Fruit fly (Drosophila melanogaster) whole organism, adult: ENCODE data around the gene Coq4.

ENCODE experiments used
- CG11617 ChIP-seq: fragments of 200-800 bp; sonication (Bioruptor generic); optimal IDR thresholded peaks from 2 replicates; lab custom pipeline; 2017; ENCODE audit warnings: mild to moderate bottlenecking, missing biosample characterization, missing genetic modification reagents, missing genetic modification characterization
- CG12768 ChIP-seq: fragments of 200-800 bp; sonication (Bioruptor generic); optimal IDR thresholded peaks from 2 replicates; lab custom pipeline; 2017; ENCODE audit warnings: missing biosample characterization, missing genetic modification characterization, mild to moderate bottlenecking, moderate library complexity, missing genetic modification reagents
- CG14711 ChIP-seq: fragments of 200-800 bp; sonication (Bioruptor generic); optimal IDR thresholded peaks from 2 replicates; lab custom pipeline; 2018; ENCODE audit warnings: missing biosample characterization, mild to moderate bottlenecking, missing genetic modification characterization, moderate library complexity
- CG1620 ChIP-seq: fragments of 200-800 bp; sonication (Bioruptor generic); optimal IDR thresholded peaks from 2 replicates; lab custom pipeline; 2016; ENCODE audit warnings: missing biosample characterization, missing genetic modification characterization
- CG33017 ChIP-seq: fragments of 200-800 bp; sonication (Bioruptor generic); optimal IDR thresholded peaks from 2 replicates; lab custom pipeline; 2018; ENCODE audit warnings: missing biosample characterization, mild to moderate bottlenecking, missing genetic modification characterization, moderate library complexity
- CG5204 ChIP-seq: fragments of 200-800 bp; sonication (Bioruptor generic); optimal IDR thresholded peaks from 2 replicates; lab custom pipeline; 2016; ENCODE audit warnings: missing biosample characterization, missing genetic modification characterization
- CG7045 ChIP-seq: fragments of 200-800 bp; sonication (Bioruptor generic); optimal IDR thresholded peaks from 2 replicates; lab custom pipeline; 2017; ENCODE audit warnings: missing biosample characterization, mild to moderate bottlenecking, missing genetic modification characterization
- CG7101 ChIP-seq: fragments of 200-800 bp; sonication (Bioruptor generic); optimal IDR thresholded peaks from 2 replicates; lab custom pipeline; 2018; ENCODE audit warnings: missing biosample characterization, mild to moderate bottlenecking, missing genetic modification characterization, moderate library complexity
- Clk ChIP-seq: fragments of 200-800 bp; sonication (Bioruptor generic); optimal IDR thresholded peaks from 2 replicates; lab custom pipeline; 2017; ENCODE audit warnings: missing biosample characterization, missing genetic modification characterization
- Crg-1 ChIP-seq: fragments of 200-800 bp; sonication (Bioruptor generic); optimal IDR thresholded peaks from 2 replicates; lab custom pipeline; 2016; ENCODE audit warnings: missing biosample characterization, missing genetic modification characterization
- Hr96 ChIP-seq: fragments of 200-800 bp; sonication (Bioruptor generic); optimal IDR thresholded peaks from 2 replicates; lab custom pipeline; 2016; ENCODE audit warnings: missing biosample characterization, missing genetic modification characterization
- Mnt ChIP-seq: fragments of 200-800 bp; sonication (Bioruptor generic); optimal IDR thresholded peaks from 2 replicates; lab custom pipeline; 2016; ENCODE audit warnings: missing biosample characterization, mild to moderate bottlenecking, missing genetic modification characterization
- bab1 ChIP-seq: fragments of 200-800 bp; sonication (Bioruptor generic); optimal IDR thresholded peaks from 3 replicates; lab custom pipeline; 2019; ENCODE audit warnings: missing biosample characterization, mild to moderate bottlenecking, missing genetic modification characterization, moderate library complexity
- cic ChIP-seq: fragments of 200-800 bp; sonication (Bioruptor generic); optimal IDR thresholded peaks from 2 replicates; lab custom pipeline; 2017; ENCODE audit warnings: missing biosample characterization, mild to moderate bottlenecking, missing genetic modification characterization, moderate library complexity
- cnc ChIP-seq, 2 experiments: fragments of >200 bp; optimal IDR thresholded peaks; 2 replicates each; lab custom pipeline; 2017
- kay ChIP-seq: fragments of 200-800 bp; sonication (Bioruptor generic); peaks from one replicate; lab custom pipeline; 2016; ENCODE audit warnings: missing biosample characterization, missing genetic modification characterization, borderline replicate concordance
- ovo ChIP-seq: fragments of 200-800 bp; sonication (Bioruptor generic); optimal IDR thresholded peaks from 2 replicates; lab custom pipeline; 2016; ENCODE audit warnings: missing biosample characterization, missing genetic modification characterization
- pad ChIP-seq: fragments of 200-800 bp; sonication (Bioruptor generic); optimal IDR thresholded peaks from 3 replicates; lab custom pipeline; 2017; ENCODE audit warnings: missing biosample characterization, missing genetic modification characterization, mild to moderate bottlenecking, moderate library complexity, missing genetic modification reagents
- tj ChIP-seq: fragments of 200-800 bp; sonication (Bioruptor generic); optimal IDR thresholded peaks from 3 replicates; lab custom pipeline; 2017; ENCODE audit warnings: missing biosample characterization, mild to moderate bottlenecking, missing genetic modification characterization, moderate library complexity
- toe ChIP-seq: fragments of 200-800 bp; sonication (Bioruptor generic); optimal IDR thresholded peaks from 2 replicates; lab custom pipeline; 2016; ENCODE audit warnings: missing biosample characterization, missing genetic modification characterization

The Coq4 gene

DNA sequence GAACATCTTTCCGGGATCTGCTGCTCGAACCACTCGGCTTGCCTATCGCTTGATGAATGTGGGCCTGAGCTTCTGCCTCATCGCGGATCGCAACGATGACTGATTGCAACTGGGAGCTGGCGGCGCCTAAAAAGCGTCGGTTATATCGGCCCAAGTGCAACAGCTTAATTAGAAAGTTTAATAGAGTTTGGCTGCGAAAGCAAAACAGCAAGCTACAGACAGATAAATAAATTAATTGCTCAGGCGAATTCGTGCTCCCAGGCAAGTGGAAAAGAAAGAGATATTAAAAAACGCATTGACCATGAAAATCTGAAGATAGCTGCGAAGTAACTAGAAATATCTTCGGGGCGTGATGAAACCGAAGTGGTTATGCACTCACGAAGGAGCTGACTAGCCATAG lies 50.8 kb downstream of the Coq4 start, which contains the start of gene CG13728:
Gene CG13728 (minus strand): TSS at position 101 of the 400 bp plus-strand sequence.
- TF ChIP-seq tj (GFP tag; lab: Kevin White, UChicago) (no peak), CG11617 (GFP tag; lab: Kevin White, UChicago) (no peak), pad (GFP tag; lab: Kevin White, UChicago) (no peak), cic (GFP tag; lab: Kevin White, UChicago) (no peak), CG33017 (tag; lab: Kevin White, UChicago) (no peak), CG14711 (no peak), cnc (optimal IDR thresholded peaks at IDR 0.05; lab: Kevin White, UChicago) (no peak), Mnt (GFP tag; lab: Kevin White, UChicago) (no peak), bab1 (GFP tag; lab: Kevin White, UChicago) (no peak), CG5204 (no peak), CG12768 (GFP tag; lab: Kevin White, UChicago) (no peak), CG1620 (no peak), Crg-1 (GFP tag; lab: Kevin White, UChicago) (no peak), Hr96 (GFP tag; lab: Kevin White, UChicago) (no peak), Clk (GFP tag; lab: Kevin White, UChicago) (no peak), kay (GFP tag; lab: Kevin White, UChicago) (no peak), CG7101 (no peak), CG7045 (GFP tag; lab: Kevin White, UChicago) (no peak), ovo (no peak), toe (GFP tag; lab: Kevin White, UChicago) (no peak)

dm6 chr3L:17381990-17382389 lies 51.4 kb downstream of the Coq4 start:
- no peak for TF ChIP-seq bab1 (GFP tag; lab: Kevin White, UChicago)
- no peak for TF ChIP-seq cnc (optimal IDR thresholded peaks at IDR 0.05; lab: Kevin White, UChicago)
- no peak for TF ChIP-seq CG11617 (GFP tag; lab: Kevin White, UChicago)
- no peak for TF ChIP-seq pad (GFP tag; lab: Kevin White, UChicago)
- TF ChIP-seq tj (GFP tag; lab: Kevin White, UChicago) = no peak
- no peak for TF ChIP-seq Clk (GFP tag; lab: Kevin White, UChicago)
- TF ChIP-seq CG5204 = no peak
- no peak for TF ChIP-seq Mnt (GFP tag; lab: Kevin White, UChicago)
- no peak for TF ChIP-seq Crg-1 (GFP tag; lab: Kevin White, UChicago)
- TF ChIP-seq ovo = no peak

- TF ChIP-seq cic (GFP tag; lab: Kevin White, UChicago) = no peak
- TF ChIP-seq tj (GFP tag; lab: Kevin White, UChicago) = peak; percentile 34
Measured at dm6 chr3L:17379311-17379710, 54.1 kb downstream of the Coq4 start, which contains the start of gene Cad74A. Gene Cad74A (minus strand): TSS chr3L:17379530.
